Fruit fly (Drosophila melanogaster) whole organism, larva: ENCODE results near the gene ScsbetaA.

Source experiments
- noc ChIP-seq: fragments of 200-800 bp; sonication (Bioruptor generic); optimal IDR thresholded peaks from 3 replicates; lab custom pipeline; 2019; ENCODE audit warnings: missing biosample characterization, mild to moderate bottlenecking, missing genetic modification characterization, moderate library complexity

The ScsbetaA gene

dm6 chr3R:8949334-8950066 is 11.0 kb downstream of the ScsbetaA start:
- TF ChIP-seq noc (tag; lab: Kevin White, UChicago) = no peak

dm6 chr3R:8954515-8955358 is 16.2 kb downstream of the ScsbetaA start:
- TF ChIP-seq noc (tag; lab: Kevin White, UChicago) = peak; percentile 13

- TF ChIP-seq noc (tag; lab: Kevin White, UChicago) = no peak
Observed at dm6 chr3R:8955359-8955820, 16.9 kb downstream of the ScsbetaA start.

- TF ChIP-seq noc (tag; lab: Kevin White, UChicago) = no peak
Observed at dm6 chr3R:8956333-8956732, 17.8 kb downstream of the ScsbetaA start.

- TF ChIP-seq noc (tag; lab: Kevin White, UChicago) = no peak
Observed at dm6 chr3R:8957739-8958138, 19.2 kb downstream of the ScsbetaA start.

dm6 chr3R:8958300-8958699 is 19.8 kb downstream of the ScsbetaA start:
- no peak for TF ChIP-seq noc (tag; lab: Kevin White, UChicago)

dm6 chr3R:8959153-8959552 is 20.6 kb downstream of the ScsbetaA start:
- no peak for TF ChIP-seq noc (tag; lab: Kevin White, UChicago)

- TF ChIP-seq noc (tag; lab: Kevin White, UChicago) = peak; percentile 52
Observed at dm6 chr3R:8960329-8960728, 21.8 kb downstream of the ScsbetaA start.

- no peak for TF ChIP-seq noc (tag; lab: Kevin White, UChicago)
Observed at dm6 chr3R:8962860-8963755, 24.6 kb downstream of the ScsbetaA start, which contains the start of gene ich. TSS of gene ich (minus strand) at chr3R:8963037.

- TF ChIP-seq noc (tag; lab: Kevin White, UChicago) = no peak
Observed at dm6 chr3R:8963756-8964342, 25.3 kb downstream of the ScsbetaA start.

dm6 chr3R:8965546-8965945 is 27.0 kb downstream of the ScsbetaA start:
- TF ChIP-seq noc (tag; lab: Kevin White, UChicago) = no peak

dm6 chr3R:8966598-8966997 is 28.1 kb downstream of the ScsbetaA start:
- no peak for TF ChIP-seq noc (tag; lab: Kevin White, UChicago)

- TF ChIP-seq noc (tag; lab: Kevin White, UChicago) = no peak
Observed at dm6 chr3R:8968837-8969236, 30.3 kb downstream of the ScsbetaA start.

- no peak for TF ChIP-seq noc (tag; lab: Kevin White, UChicago)
Observed at dm6 chr3R:8969301-8969925, 30.9 kb downstream of the ScsbetaA start.

dm6 chr3R:8969926-8970306 is 31.4 kb downstream of the ScsbetaA start:
- no peak for TF ChIP-seq noc (tag; lab: Kevin White, UChicago)
